Fruit fly (Drosophila melanogaster): ENCODE data around the gene Jhbp7.

The Jhbp7 gene

dm6 chr3R:25283209-25283670 lies 45.8 kb downstream of the Jhbp7 start, which contains the start of gene CG31300:
TSS of gene CG31300 (plus strand) at chr3R:25283620.
- no peak for TF ChIP-seq CG11902 (GFP tag; optimal IDR thresholded peaks at IDR 0.05)
- TF ChIP-seq dsx (GFP tag; optimal IDR thresholded peaks at IDR 0.05; ENCODE audit: poor library complexity, severe bottlenecking) = no peak
- TF ChIP-seq fd59A (GFP tag; optimal IDR thresholded peaks at IDR 0.05) = no peak
- no peak for TF ChIP-seq CG34406 (GFP tag; optimal IDR thresholded peaks at IDR 0.05)
- TF ChIP-seq Lpt (GFP tag; optimal IDR thresholded peaks at IDR 0.05) = no peak
- TF ChIP-seq CG1621 (tag; optimal IDR thresholded peaks at IDR 0.05) = no peak
- TF ChIP-seq CG7368 (GFP tag; optimal IDR thresholded peaks at IDR 0.05) = no peak
- TF ChIP-seq Hr4 (GFP tag; optimal IDR thresholded peaks at IDR 0.05) = no peak
- TF ChIP-seq Blimp-1 (GFP tag; optimal IDR thresholded peaks at IDR 0.05) = no peak
- no peak for TF ChIP-seq CG8632 (GFP tag; optimal IDR thresholded peaks at IDR 0.05)
- no peak for TF ChIP-seq topi (GFP tag; optimal IDR thresholded peaks at IDR 0.05)
- no peak for TF ChIP-seq Met (GFP tag; optimal IDR thresholded peaks at IDR 0.05)
- no peak for TF ChIP-seq esn (GFP tag; optimal IDR thresholded peaks at IDR 0.05)
- TF ChIP-seq CG6163 (GFP tag; IDR thresholded peaks at IDR 0.05) = no peak
- no peak for TF ChIP-seq CG8119 (GFP tag; IDR thresholded peaks at IDR 0.05)
- no peak for TF ChIP-seq CG15336 (GFP tag; IDR thresholded peaks at IDR 0.05)
- no peak for TF ChIP-seq CG6854 (GFP tag; optimal IDR thresholded peaks at IDR 0.05)
- TF ChIP-seq CG11294 (GFP tag; IDR thresholded peaks at IDR 0.05) = no peak
- TF ChIP-seq CG6792 (GFP tag; optimal IDR thresholded peaks at IDR 0.05) = no peak
- no peak for TF ChIP-seq Sox15 (GFP tag; optimal IDR thresholded peaks at IDR 0.05)

- TF ChIP-seq svp (GFP tag) = no peak
- no peak for TF ChIP-seq CG8119 (GFP tag; IDR thresholded peaks at IDR 0.05)
- TF ChIP-seq CG10669 (GFP tag; optimal IDR thresholded peaks at IDR 0.05) = no peak
- TF ChIP-seq topi (GFP tag; optimal IDR thresholded peaks at IDR 0.05) = no peak
- TF ChIP-seq CG3919 (GFP tag; optimal IDR thresholded peaks at IDR 0.05) = no peak
- TF ChIP-seq esn (GFP tag; optimal IDR thresholded peaks at IDR 0.05) = no peak
- TF ChIP-seq Ets21C (GFP tag; optimal IDR thresholded peaks at IDR 0.05) = no peak
- TF ChIP-seq CG11294 (GFP tag; IDR thresholded peaks at IDR 0.05) = no peak
- TF ChIP-seq dac (GFP tag; optimal IDR thresholded peaks at IDR 0.05) = no peak
- no peak for TF ChIP-seq spab (GFP tag; optimal IDR thresholded peaks at IDR 0.05)
- TF ChIP-seq Gug (GFP tag; IDR thresholded peaks at IDR 0.05) = no peak
- no peak for TF ChIP-seq CG6276 (GFP tag; optimal IDR thresholded peaks at IDR 0.05)
- TF ChIP-seq acj6 (GFP tag; optimal IDR thresholded peaks at IDR 0.05) = no peak
These were observed 47.8 kb downstream of the Jhbp7 start, which contains the start of gene CG31104 for dm6 chr3R:25285173-25285572. TSS of gene CG31104 (plus strand) at chr3R:25285473.

- TF ChIP-seq fd85E (GFP tag; optimal IDR thresholded peaks at IDR 0.05) (no peak), Met (GFP tag; optimal IDR thresholded peaks at IDR 0.05) (no peak), CG6163 (GFP tag; IDR thresholded peaks at IDR 0.05) (no peak), CG6276 (GFP tag; optimal IDR thresholded peaks at IDR 0.05) (no peak), CG3919 (GFP tag; optimal IDR thresholded peaks at IDR 0.05) (no peak), net (GFP tag; optimal IDR thresholded peaks at IDR 0.05) (no peak), ss (GFP tag; optimal IDR thresholded peaks at IDR 0.05) (no peak), CG11762 (GFP tag; optimal IDR thresholded peaks at IDR 0.05; ENCODE audit: insufficient read depth) (no peak), Sox14 (GFP tag; optimal IDR thresholded peaks at IDR 0.05) (no peak)
These were observed 49.7 kb downstream of the Jhbp7 start, which contains the start of gene CG13658 for dm6 chr3R:25287128-25287527. TSS of gene CG13658 (plus strand) at chr3R:25287474.
